Worm (Caenorhabditis elegans) whole organism, mixed stage, embryonic: ENCODE data around the gene srx-38.

Source experiments
- blmp-1 ChIP-seq: fragments of 150-350 bp; optimal IDR thresholded peaks from 2 replicates; lab custom pipeline; 2014; ENCODE audit warnings: missing biosample characterization, missing genetic modification characterization
- ceh-83 ChIP-seq: fragments of 200-800 bp; sonication (Bioruptor generic); optimal IDR thresholded peaks from 2 replicates; lab custom pipeline; 2018; ENCODE audit warnings: mild to moderate bottlenecking, missing genetic modification characterization, missing compliant biosample characterization
- flh-1 ChIP-seq: fragments of 200-800 bp; sonication (Bioruptor generic); optimal IDR thresholded peaks from 2 replicates; lab custom pipeline; 2018; ENCODE audit warnings: mild to moderate bottlenecking, missing genetic modification characterization, moderate library complexity, missing compliant biosample characterization
- hlh-1 ChIP-seq: fragments of 150-350 bp; optimal IDR thresholded peaks from 2 replicates; lab custom pipeline; 2014; ENCODE audit warnings: missing biosample characterization, missing genetic modification reagents, missing genetic modification characterization
- lsy-2 ChIP-seq: fragments of 150-350 bp; optimal IDR thresholded peaks from 2 replicates; lab custom pipeline; 2014; ENCODE audit warnings: missing biosample characterization, missing genetic modification characterization
- nhr-12 ChIP-seq: fragments of 150-350 bp; optimal IDR thresholded peaks from 2 replicates; lab custom pipeline; 2014; ENCODE audit warnings: missing biosample characterization, missing genetic modification characterization
- nhr-237 ChIP-seq: fragments of 150-350 bp; optimal IDR thresholded peaks from 2 replicates; lab custom pipeline; 2014; ENCODE audit warnings: missing biosample characterization, missing genetic modification characterization
- nhr-76 ChIP-seq: sonication (generic microtip); optimal IDR thresholded peaks from 2 replicates; lab custom pipeline; 2017; ENCODE audit warnings: missing biosample characterization, missing genetic modification characterization
- pha-4 ChIP-seq: fragments of 150-350 bp; optimal IDR thresholded peaks from 2 replicates; lab custom pipeline; 2018; ENCODE audit warnings: missing biosample characterization, missing genetic modification reagents, missing genetic modification characterization
- snpc-4 ChIP-seq: fragments of 150-350 bp; optimal IDR thresholded peaks from 2 replicates; lab custom pipeline; 2014; ENCODE audit warnings: missing biosample characterization, missing genetic modification characterization
- tbx-8 ChIP-seq: fragments of 200-800 bp; sonication (Bioruptor generic); optimal IDR thresholded peaks from 2 replicates; lab custom pipeline; 2018; ENCODE audit warnings: mild to moderate bottlenecking, missing genetic modification characterization, moderate library complexity, missing compliant biosample characterization
- unc-39 ChIP-seq: fragments of 150-350 bp; optimal IDR thresholded peaks from 2 replicates; lab custom pipeline; 2014; ENCODE audit warnings: missing biosample characterization, missing genetic modification characterization
- unc-62 ChIP-seq: fragments of 150-350 bp; optimal IDR thresholded peaks from 2 replicates; lab custom pipeline; 2014; ENCODE audit warnings: missing biosample characterization, missing genetic modification reagents, missing genetic modification characterization
- ztf-11 ChIP-seq: fragments of 150-350 bp; optimal IDR thresholded peaks from 2 replicates; lab custom pipeline; 2014; ENCODE audit warnings: missing biosample characterization, missing genetic modification characterization

DNA sequence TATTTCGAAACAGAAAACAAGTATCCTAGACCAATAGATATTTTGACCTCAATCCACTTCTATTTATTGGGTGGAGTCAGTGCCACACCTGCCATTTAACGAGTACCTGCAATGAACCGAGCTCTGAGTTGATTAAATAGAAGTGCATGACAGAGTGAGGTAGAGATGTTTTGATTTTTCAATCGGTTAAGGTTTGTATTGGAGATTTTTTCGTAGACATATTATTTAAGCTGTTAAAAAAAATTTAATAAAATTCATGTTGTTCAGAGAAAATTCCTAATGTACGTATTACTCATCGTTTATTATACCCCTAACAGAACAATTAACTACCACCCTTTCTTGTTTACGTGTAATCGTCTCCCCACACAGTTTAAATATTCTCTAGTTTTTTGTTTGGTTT is at the start of gene srx-38:
- TF ChIP-seq lsy-2 (tag; lab: Kevin White, UChicago) (no peak), nhr-237 (tag; lab: Kevin White, UChicago) (no peak), ceh-83 (no peak), flh-1 (GFP tag; lab: Kevin White, UChicago) (no peak), unc-62 (GFP tag; lab: Kevin White, UChicago) (no peak), snpc-4 (tag; lab: Kevin White, UChicago) (no peak), ztf-11 (no peak), nhr-12 (tag; lab: Kevin White, UChicago) (no peak), tbx-8 (GFP tag; lab: Kevin White, UChicago) (no peak), pha-4 (no peak), hlh-1 (tag; lab: Kevin White, UChicago) (no peak), nhr-76 (tag; lab: Kevin White, UChicago) (no peak), blmp-1 (tag; lab: Kevin White, UChicago) (no peak), unc-39 (no peak)
